Worm (Caenorhabditis elegans) whole organism, L3 larva: ENCODE measurements around the gene clr-1.

ENCODE experiments used
- ZK546.5 ChIP-seq: sonication (generic microtip); optimal IDR thresholded peaks from 2 replicates; lab custom pipeline; 2017; ENCODE audit warnings: missing biosample characterization, missing genetic modification characterization
- aly-2 ChIP-seq: fragments of 150-350 bp; optimal IDR thresholded peaks from 2 replicates; lab custom pipeline; 2014; ENCODE audit warnings: missing biosample characterization, missing genetic modification characterization
- ama-1 ChIP-seq: fragments of 150-350 bp; optimal IDR thresholded peaks from 2 replicates; lab custom pipeline; 2018
- ceh-28 ChIP-seq: fragments of 150-350 bp; optimal IDR thresholded peaks from 2 replicates; lab custom pipeline; 2014; ENCODE audit warnings: missing biosample characterization, missing genetic modification reagents, missing genetic modification characterization
- ceh-82 ChIP-seq: fragments of 150-350 bp; optimal IDR thresholded peaks from 2 replicates; lab custom pipeline; 2014; ENCODE audit warnings: missing biosample characterization, missing genetic modification characterization
- ceh-9 ChIP-seq: sonication (generic microtip); optimal IDR thresholded peaks from 2 replicates; lab custom pipeline; 2018; ENCODE audit warnings: missing biosample characterization, missing genetic modification characterization
- egl-27 ChIP-seq: sonication (generic microtip); optimal IDR thresholded peaks from 4 replicates; lab custom pipeline; 2017; ENCODE audit warnings: missing biosample characterization, missing genetic modification reagents, missing genetic modification characterization
- egl-5 ChIP-seq: fragments of 150-350 bp; optimal IDR thresholded peaks from 2 replicates; lab custom pipeline; 2017; ENCODE audit warnings: missing biosample characterization, missing genetic modification reagents, missing genetic modification characterization, inconsistent platforms
- elt-1 ChIP-seq: fragments of 150-350 bp; optimal IDR thresholded peaks from 2 replicates; lab custom pipeline; 2014; ENCODE audit warnings: missing biosample characterization, missing genetic modification characterization
- elt-2 ChIP-seq: sonication (generic microtip); optimal IDR thresholded peaks from 2 replicates; lab custom pipeline; 2016; ENCODE audit warnings: missing genetic modification reagents, mild to moderate bottlenecking, missing genetic modification characterization, missing compliant biosample characterization
- elt-3 ChIP-seq, 3 experiments: fragments of 150-350 bp in 1 of 3; sonication (generic microtip) in 2 of 3; optimal IDR thresholded peaks; 2 replicates in 2 of 3; 4 replicates in 1 of 3; lab custom pipeline; 2014 to 2017; ENCODE audit warnings: missing biosample characterization in 3 of 3, missing genetic modification characterization in 3 of 3
- eor-1 ChIP-seq, 2 experiments: fragments of 150-350 bp; optimal IDR thresholded peaks; 2 replicates each; lab custom pipeline; 2014 to 2018; ENCODE audit warnings: missing biosample characterization in 2 of 2, missing genetic modification characterization in 2 of 2
- fkh-2 ChIP-seq: fragments of 150-350 bp; optimal IDR thresholded peaks from 2 replicates; lab custom pipeline; 2014; ENCODE audit warnings: missing biosample characterization, missing genetic modification reagents, missing genetic modification characterization
- fos-1 ChIP-seq: fragments of 150-350 bp; optimal IDR thresholded peaks from 2 replicates; lab custom pipeline; 2014; ENCODE audit warnings: missing biosample characterization, missing genetic modification characterization
- lin-15B ChIP-seq: fragments of 150-350 bp; optimal IDR thresholded peaks from 2 replicates; lab custom pipeline; 2014; ENCODE audit warnings: missing biosample characterization, missing genetic modification characterization
- lsy-12 ChIP-seq: sonication (generic microtip); optimal IDR thresholded peaks from 2 replicates; lab custom pipeline; 2016; ENCODE audit warnings: mild to moderate bottlenecking, missing genetic modification characterization, missing compliant biosample characterization
- nfya-1 ChIP-seq: sonication (generic microtip); optimal IDR thresholded peaks from 2 replicates; lab custom pipeline; 2017; ENCODE audit warnings: missing genetic modification characterization, mild to moderate bottlenecking, missing compliant biosample characterization, antibody characterized with exemption, moderate library complexity; ENCODE audit not compliant: insufficient read depth
- nhr-12 ChIP-seq: fragments of 150-350 bp; optimal IDR thresholded peaks from 2 replicates; lab custom pipeline; 2014; ENCODE audit warnings: missing biosample characterization, missing genetic modification characterization
- nhr-23 ChIP-seq: fragments of 150-350 bp; optimal IDR thresholded peaks from 2 replicates; lab custom pipeline; 2014; ENCODE audit warnings: missing biosample characterization, missing genetic modification reagents, missing genetic modification characterization
- nhr-237 ChIP-seq: fragments of 150-350 bp; optimal IDR thresholded peaks from 2 replicates; lab custom pipeline; 2014; ENCODE audit warnings: missing biosample characterization, missing genetic modification characterization
- nhr-25 ChIP-seq: sonication (generic microtip); optimal IDR thresholded peaks from 2 replicates; lab custom pipeline; 2017; ENCODE audit warnings: missing biosample characterization, missing genetic modification characterization
- nhr-28 ChIP-seq: fragments of 150-350 bp; optimal IDR thresholded peaks from 2 replicates; lab custom pipeline; 2014; ENCODE audit warnings: missing biosample characterization, missing genetic modification characterization
- nhr-43 ChIP-seq: sonication (generic microtip); optimal IDR thresholded peaks from 2 replicates; lab custom pipeline; 2016; ENCODE audit warnings: mild to moderate bottlenecking, missing genetic modification characterization, missing compliant biosample characterization; ENCODE audit not compliant: poor library complexity, severe bottlenecking
- nhr-77 ChIP-seq: fragments of 150-350 bp; optimal IDR thresholded peaks from 2 replicates; lab custom pipeline; 2014; ENCODE audit warnings: missing biosample characterization, missing genetic modification characterization
- pha-4 ChIP-seq: fragments of 150-350 bp; optimal IDR thresholded peaks from 2 replicates; lab custom pipeline; 2014; ENCODE audit warnings: missing biosample characterization, missing genetic modification reagents, missing genetic modification characterization
- sea-2 ChIP-seq: fragments of 150-350 bp; sonication (generic microtip); optimal IDR thresholded peaks from 4 replicates; lab custom pipeline; 2014; ENCODE audit warnings: missing biosample characterization, missing genetic modification reagents, missing genetic modification characterization
- skn-1 ChIP-seq: fragments of 150-350 bp; optimal IDR thresholded peaks from 2 replicates; lab custom pipeline; 2014; ENCODE audit warnings: missing biosample characterization, missing genetic modification characterization
- unc-62 ChIP-seq: fragments of 150-350 bp; sonication (generic microtip); optimal IDR thresholded peaks from 4 replicates; lab custom pipeline; 2014; ENCODE audit warnings: missing biosample characterization, missing genetic modification reagents, missing genetic modification characterization
- zag-1 ChIP-seq: fragments of 150-350 bp; optimal IDR thresholded peaks from 2 replicates; lab custom pipeline; 2014; ENCODE audit warnings: missing biosample characterization, missing genetic modification characterization
- ztf-11 ChIP-seq: fragments of 150-350 bp; optimal IDR thresholded peaks from 2 replicates; lab custom pipeline; 2014; ENCODE audit warnings: missing biosample characterization, missing genetic modification characterization
- ztf-4 ChIP-seq: fragments of 150-350 bp; optimal IDR thresholded peaks from 2 replicates; lab custom pipeline; 2014; ENCODE audit warnings: missing biosample characterization, missing genetic modification characterization

Gene clr-1

ce11 chrII:5449219-5449618 is 16.9 kb upstream of the clr-1 start:
- TF ChIP-seq lsy-12 (tag; lab: Kevin White, UChicago) (no peak), nhr-77 (tag; lab: Kevin White, UChicago) (no peak), nhr-25 (tag; lab: Kevin White, UChicago) (no peak), nfya-1 (no peak), zag-1 (tag; lab: Kevin White, UChicago) (no peak), egl-5 (tag; lab: Kevin White, UChicago) (peak; percentile 84), ztf-4 (tag; lab: Kevin White, UChicago) (no peak)

ce11 chrII:5449620-5450019 is 16.5 kb upstream of the clr-1 start:
- TF ChIP-seq pha-4 (tag; lab: Kevin White, UChicago) (no peak), nhr-25 (tag; lab: Kevin White, UChicago) (peak; percentile 18)

ce11 chrII:5451278-5451677 is 14.9 kb upstream of the clr-1 start:
- no peak for TF ChIP-seq eor-1 (tag; optimal IDR thresholded peaks at IDR 0.05; lab: Kevin White, UChicago)
- no peak for TF ChIP-seq sea-2 (GFP tag; lab: Kevin White, UChicago)
- no peak for TF ChIP-seq unc-62 (GFP tag; lab: Kevin White, UChicago)
- TF ChIP-seq ztf-11 (tag; lab: Kevin White, UChicago) = no peak
- TF ChIP-seq zag-1 (tag; lab: Kevin White, UChicago) = no peak
- no peak for TF ChIP-seq ceh-28 (tag; lab: Kevin White, UChicago)
- TF ChIP-seq lin-15B = no peak
- no peak for TF ChIP-seq ceh-82
- no peak for TF ChIP-seq ZK546.5 (tag; lab: Kevin White, UChicago)
- no peak for TF ChIP-seq nhr-77 (tag; lab: Kevin White, UChicago)

ce11 chrII:5453547-5453946 is 12.6 kb upstream of the clr-1 start, which contains the start of gene dhs-5:
Gene dhs-5, plus strand, starts transcription at chrII:5453847.
- TF ChIP-seq nhr-23 (tag; lab: Kevin White, UChicago) (peak; percentile 1), fos-1 (no peak)

- TF ChIP-seq ama-1 (lab: Kevin White, UChicago) (no peak), aly-2 (no peak), lsy-12 (tag; lab: Kevin White, UChicago) (no peak), pha-4 (tag; lab: Kevin White, UChicago) (no peak), nhr-43 (tag; lab: Kevin White, UChicago) (no peak), nhr-28 (tag; lab: Kevin White, UChicago) (no peak), fos-1 (no peak), elt-2 (tag; lab: Kevin White, UChicago) (no peak), ceh-82 (no peak), fkh-2 (tag; lab: Kevin White, UChicago) (no peak), elt-1 (tag; lab: Kevin White, UChicago) (no peak), skn-1 (no peak), nhr-237 (tag; lab: Kevin White, UChicago) (no peak), egl-27 (tag; lab: Kevin White, UChicago) (no peak), egl-5 (tag; lab: Kevin White, UChicago) (no peak), nhr-23 (tag; lab: Kevin White, UChicago) (no peak), nfya-1 (no peak), nhr-12 (tag; lab: Kevin White, UChicago) (no peak), ceh-9 (tag; lab: Kevin White, UChicago) (no peak)
- TF ChIP-seq, all 47 proteins: peak for 0
These were observed 10.4 kb upstream of the clr-1 start, which contains the start of gene daz-1 for ce11 chrII:5455650-5456355. Gene daz-1, plus strand, starts transcription at chrII:5456305.

- TF ChIP-seq elt-2 (tag; lab: Kevin White, UChicago) (no peak), elt-3 (tag; optimal IDR thresholded peaks at IDR 0.05; lab: Kevin White, UChicago) (peak in 1 of 3 experiments; percentile 16)
These were observed 7.3 kb upstream of the clr-1 start for ce11 chrII:5458683-5459410.
